Fruit fly (Drosophila melanogaster): ENCODE data around the gene CG14005.

DNA sequence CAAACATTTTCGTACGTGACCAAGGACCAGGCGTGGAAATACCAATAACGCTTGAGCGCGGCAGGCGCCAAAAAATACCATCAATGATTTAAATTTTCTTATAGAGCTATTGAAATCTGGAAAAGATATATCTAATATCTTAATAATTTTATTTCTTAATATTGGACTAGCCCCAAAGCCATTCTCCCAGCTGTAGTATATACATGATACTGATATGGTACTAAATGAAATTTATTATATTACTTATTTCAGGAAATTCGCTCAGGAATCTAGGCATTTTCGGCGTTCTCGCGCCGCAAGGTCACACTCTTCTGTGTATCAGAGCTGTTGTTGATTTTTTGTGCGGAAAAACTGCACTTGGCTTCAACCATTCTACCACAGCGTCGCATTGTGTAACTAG lies at the start of gene CG14005, which contains the start of gene CG7239:
- TF ChIP-seq fd96Ca (GFP tag; IDR thresholded peaks at IDR 0.05) = no peak
- no peak for TF ChIP-seq gl (tag; optimal IDR thresholded peaks at IDR 0.05)
